Worm (Caenorhabditis elegans): ENCODE data around the gene nas-31.

Gene nas-31

DNA sequence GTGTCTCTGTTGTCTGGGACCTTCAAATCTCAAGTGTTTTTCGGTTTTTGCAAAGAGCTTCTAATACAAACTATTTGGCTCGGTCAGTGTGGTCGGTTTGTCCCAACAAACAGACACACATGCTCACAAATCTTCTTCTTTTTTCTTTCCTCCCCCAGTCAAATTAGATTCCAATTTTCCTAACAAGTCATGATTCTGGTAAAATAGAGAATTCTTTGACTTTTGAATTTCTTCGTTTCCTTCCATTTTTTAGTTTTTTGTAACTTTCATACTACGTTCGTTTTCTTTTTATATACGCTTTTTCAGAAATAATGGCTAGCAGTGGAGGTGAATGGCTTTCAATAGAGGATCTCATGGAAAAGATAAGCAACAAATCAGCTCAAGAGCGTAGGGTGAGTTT lies 17.9 kb downstream of the nas-31 start, which contains the start of gene F32D8.15:
Gene F32D8.15 (plus strand): TSS at position 301 of the 400 bp plus-strand sequence.
- TF ChIP-seq pha-4 (tag; optimal IDR thresholded peaks at IDR 0.05) (no peak), nhr-76 (tag; optimal IDR thresholded peaks at IDR 0.05) (no peak), ZK546.5 (tag; optimal IDR thresholded peaks at IDR 0.05) (no peak), lsy-12 (tag; optimal IDR thresholded peaks at IDR 0.05) (no peak)

DNA sequence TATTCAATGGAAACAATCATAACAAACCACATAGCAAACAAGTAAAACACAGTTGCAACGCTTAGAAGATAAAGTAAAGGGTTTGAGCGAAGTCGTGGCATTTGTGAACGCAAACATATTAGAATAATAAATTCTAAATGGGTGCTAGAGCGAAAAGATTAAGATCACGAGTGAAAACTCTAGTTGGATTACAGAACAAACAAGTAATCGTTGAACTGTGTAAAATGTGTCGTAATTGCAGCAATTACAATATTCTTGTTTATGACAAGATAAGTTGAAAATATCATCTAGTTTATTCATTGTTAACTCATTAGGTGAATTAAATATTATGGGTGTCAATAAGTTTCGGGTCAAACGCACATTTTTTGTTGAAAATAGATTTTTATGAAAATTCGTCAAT lies 19.0 kb downstream of the nas-31 start, which contains the start of gene F32D8.8:
Gene F32D8.8 (minus strand): TSS at position 101 of the 400 bp plus-strand sequence.
- TF ChIP-seq R02D3.7 (tag; optimal IDR thresholded peaks at IDR 0.05) (no peak), lsy-12 (tag; optimal IDR thresholded peaks at IDR 0.05) (no peak)

DNA sequence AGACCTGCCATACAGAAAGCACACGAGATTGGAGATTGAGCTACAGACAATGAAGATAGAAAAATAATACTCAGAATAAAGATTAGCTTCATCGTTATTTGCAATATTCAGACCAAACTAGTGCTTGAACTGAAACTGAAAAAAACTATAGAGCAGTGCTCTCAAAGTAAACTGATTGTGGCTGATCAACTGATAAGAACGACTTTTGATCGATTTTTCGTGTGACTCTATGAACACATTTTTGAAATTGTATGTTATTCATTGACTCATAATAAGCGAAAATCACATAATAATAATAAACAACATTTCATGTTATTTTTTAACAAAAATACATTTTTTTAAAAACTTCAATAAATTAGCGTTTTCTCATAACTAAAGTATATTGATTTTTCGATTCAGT lies 20.5 kb downstream of the nas-31 start, which contains the start of gene spp-16:
Gene spp-16 (minus strand): TSS at position 179 of the 400 bp plus-strand sequence.
- no peak for TF ChIP-seq nhr-77 (tag; optimal IDR thresholded peaks at IDR 0.05)
- peak; percentile 56 for TF ChIP-seq elt-2 (tag; optimal IDR thresholded peaks at IDR 0.05)
- peak; percentile 25 for TF ChIP-seq pqm-1 (tag; optimal IDR thresholded peaks at IDR 0.05)

DNA sequence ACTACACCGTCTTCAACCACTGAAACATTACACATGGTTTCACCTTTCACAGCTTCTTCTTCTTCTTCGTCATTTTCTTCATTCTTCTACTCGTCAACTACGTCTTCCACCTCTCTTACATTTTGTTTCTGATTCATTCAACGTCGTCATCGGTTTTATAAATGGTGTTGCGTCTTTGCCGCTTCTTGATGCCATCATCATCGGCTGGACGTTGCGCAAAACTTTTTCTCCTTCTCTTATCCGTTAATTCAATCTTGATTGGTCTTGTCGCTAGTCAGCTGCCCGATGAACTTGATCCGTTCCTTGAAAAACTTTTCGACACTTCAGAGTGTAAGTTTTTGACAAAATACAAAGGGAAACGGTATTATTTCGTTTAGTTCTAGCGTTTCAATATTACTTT lies 23.0 kb downstream of the nas-31 start:
- TF ChIP-seq unc-39 (tag; optimal IDR thresholded peaks at IDR 0.05), result no peak
- no peak for TF ChIP-seq lsy-12 (tag; optimal IDR thresholded peaks at IDR 0.05)
- no peak for TF ChIP-seq nfya-1 (tag; optimal IDR thresholded peaks at IDR 0.05; ENCODE audit: insufficient read depth)
- TF ChIP-seq sea-2 (GFP tag; optimal IDR thresholded peaks at IDR 0.05), result no peak
- no peak for TF ChIP-seq nhr-23 (tag; optimal IDR thresholded peaks at IDR 0.05)
- TF ChIP-seq ama-1 (optimal IDR thresholded peaks at IDR 0.05), result no peak
- TF ChIP-seq ztf-11 (tag; optimal IDR thresholded peaks at IDR 0.05), result no peak
- TF ChIP-seq eor-1 (tag; optimal IDR thresholded peaks at IDR 0.05), result no peak
- peak; percentile 29 for TF ChIP-seq elt-1 (tag; optimal IDR thresholded peaks at IDR 0.05)
- no peak for TF ChIP-seq fos-1 (tag; optimal IDR thresholded peaks at IDR 0.05)
- peak; percentile 54 for TF ChIP-seq nhr-25 (tag; optimal IDR thresholded peaks at IDR 0.05)
- TF ChIP-seq fkh-2 (tag; optimal IDR thresholded peaks at IDR 0.05), result no peak
- no peak for TF ChIP-seq ceh-82 (tag; optimal IDR thresholded peaks at IDR 0.05)
- TF ChIP-seq hmg-11 (tag; optimal IDR thresholded peaks at IDR 0.05), result no peak

DNA sequence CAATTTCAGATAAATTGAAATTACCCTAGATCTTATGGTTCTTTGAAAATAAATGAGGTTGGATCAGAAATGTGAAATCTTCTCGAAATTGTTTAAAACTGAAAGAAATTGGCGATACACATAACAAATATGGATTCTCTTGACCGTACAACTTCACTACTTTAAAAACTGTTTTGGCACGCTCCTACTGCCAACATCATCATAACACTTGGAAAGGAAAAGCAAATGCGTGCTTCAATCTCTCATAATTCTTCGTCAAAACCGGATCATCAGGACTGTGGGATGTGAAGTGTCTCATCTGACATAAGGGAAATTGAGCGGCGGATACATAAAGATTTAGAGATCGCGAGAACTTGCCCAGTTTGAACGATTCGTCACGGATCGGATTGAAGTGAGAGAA lies 23.5 kb downstream of the nas-31 start, which contains the start of gene F32D8.7:
Gene F32D8.7 (plus strand): TSS at position 329 of the 400 bp plus-strand sequence.
- TF ChIP-seq nhr-23 (tag; optimal IDR thresholded peaks at IDR 0.05), result peak; percentile 1
- no peak for TF ChIP-seq ceh-9 (tag; optimal IDR thresholded peaks at IDR 0.05)
- TF ChIP-seq fkh-10 (GFP tag; optimal IDR thresholded peaks at IDR 0.05), result no peak
- no peak for TF ChIP-seq nhr-28 (tag; optimal IDR thresholded peaks at IDR 0.05)

DNA sequence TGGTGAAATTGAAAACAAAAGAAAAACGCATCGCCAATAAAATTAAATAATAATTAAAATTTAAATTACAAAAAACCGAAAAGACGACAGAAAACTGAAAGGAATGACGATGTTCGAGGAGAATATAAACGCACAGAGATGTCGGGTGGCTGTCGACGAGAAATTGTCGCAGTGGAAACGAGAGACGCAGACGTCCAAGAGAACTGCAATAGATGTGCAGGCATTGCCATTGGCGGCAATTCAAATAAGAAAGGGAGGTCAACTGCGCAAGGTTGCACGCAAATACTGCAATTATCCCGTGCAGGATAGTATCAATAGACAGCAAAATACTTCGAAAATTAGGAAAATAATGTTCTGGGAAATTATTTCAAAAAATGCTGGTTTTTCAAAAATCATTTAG lies 24.5 kb downstream of the nas-31 start:
- TF ChIP-seq jun-1 (tag; optimal IDR thresholded peaks at IDR 0.05), result peak; percentile 97
- TF ChIP-seq unc-62 (GFP tag; optimal IDR thresholded peaks at IDR 0.05), result peak; percentile 91
- peak; percentile 95 for TF ChIP-seq skn-1 (tag; optimal IDR thresholded peaks at IDR 0.05)
- peak; percentile 99 for TF ChIP-seq nhr-43 (tag; optimal IDR thresholded peaks at IDR 0.05; ENCODE audit: poor library complexity, severe bottlenecking)
- TF ChIP-seq nhr-28 (tag; optimal IDR thresholded peaks at IDR 0.05), result peak; percentile 81
- TF ChIP-seq lin-15B (tag; optimal IDR thresholded peaks at IDR 0.05), result peak; percentile 99
- peak; percentile 91 for TF ChIP-seq ama-1 (optimal IDR thresholded peaks at IDR 0.05)
- peak; percentile 69 for TF ChIP-seq mdl-1 (tag; optimal IDR thresholded peaks at IDR 0.05)
- peak; percentile 74 for TF ChIP-seq egl-27 (tag; optimal IDR thresholded peaks at IDR 0.05)
- no peak for TF ChIP-seq ztf-11 (tag; optimal IDR thresholded peaks at IDR 0.05)
- TF ChIP-seq ceh-82 (tag; optimal IDR thresholded peaks at IDR 0.05), result peak; percentile 96
- TF ChIP-seq sea-2 (GFP tag; optimal IDR thresholded peaks at IDR 0.05), result peak; percentile 53
- TF ChIP-seq fkh-2 (tag; optimal IDR thresholded peaks at IDR 0.05), result peak; percentile 59
- TF ChIP-seq elt-2 (tag; optimal IDR thresholded peaks at IDR 0.05), result peak; percentile 93
- TF ChIP-seq elt-3 (tag; optimal IDR thresholded peaks at IDR 0.05), result peak; percentile 67 to 96 (median 72)
- TF ChIP-seq nhr-67 (tag; optimal IDR thresholded peaks at IDR 0.05), result peak; percentile 48
- peak; percentile 100 for TF ChIP-seq nhr-25 (tag; optimal IDR thresholded peaks at IDR 0.05)
- TF ChIP-seq fkh-10 (GFP tag; optimal IDR thresholded peaks at IDR 0.05), result peak; percentile 91
- TF ChIP-seq pqm-1 (tag; optimal IDR thresholded peaks at IDR 0.05), result peak; percentile 92
- TF ChIP-seq nhr-12 (tag; optimal IDR thresholded peaks at IDR 0.05), result no peak
- TF ChIP-seq zag-1 (tag; optimal IDR thresholded peaks at IDR 0.05), result peak; percentile 89
- TF ChIP-seq ZK546.5 (tag; optimal IDR thresholded peaks at IDR 0.05), result peak; percentile 100
- TF ChIP-seq hmg-11 (tag; optimal IDR thresholded peaks at IDR 0.05), result peak; percentile 95
- TF ChIP-seq nhr-23 (tag; optimal IDR thresholded peaks at IDR 0.05), result peak; percentile 100
- TF ChIP-seq ceh-16 (tag; optimal IDR thresholded peaks at IDR 0.05), result peak; percentile 28
- TF ChIP-seq aly-2 (tag; optimal IDR thresholded peaks at IDR 0.05), result peak; percentile 79
- peak; percentile 97 for TF ChIP-seq egl-5 (tag; optimal IDR thresholded peaks at IDR 0.05)
- TF ChIP-seq pha-4 (tag; optimal IDR thresholded peaks at IDR 0.05), result peak; percentile 99
- TF ChIP-seq nfya-1 (tag; optimal IDR thresholded peaks at IDR 0.05; ENCODE audit: insufficient read depth), result peak; percentile 98
- peak in 1 of 2 experiments; percentile 9 for TF ChIP-seq eor-1 (tag; optimal IDR thresholded peaks at IDR 0.05)
- no peak for TF ChIP-seq mml-1 (tag; optimal IDR thresholded peaks at IDR 0.05)
- TF ChIP-seq fos-1 (tag; optimal IDR thresholded peaks at IDR 0.05), result peak; percentile 85
- peak; percentile 95 for TF ChIP-seq ceh-28 (tag; optimal IDR thresholded peaks at IDR 0.05)
- peak; percentile 92 for TF ChIP-seq elt-1 (tag; optimal IDR thresholded peaks at IDR 0.05)
- peak; percentile 11 for TF ChIP-seq ceh-9 (tag; optimal IDR thresholded peaks at IDR 0.05)
